Worm (Caenorhabditis elegans): ENCODE results near the gene nprt-1.

DNA sequence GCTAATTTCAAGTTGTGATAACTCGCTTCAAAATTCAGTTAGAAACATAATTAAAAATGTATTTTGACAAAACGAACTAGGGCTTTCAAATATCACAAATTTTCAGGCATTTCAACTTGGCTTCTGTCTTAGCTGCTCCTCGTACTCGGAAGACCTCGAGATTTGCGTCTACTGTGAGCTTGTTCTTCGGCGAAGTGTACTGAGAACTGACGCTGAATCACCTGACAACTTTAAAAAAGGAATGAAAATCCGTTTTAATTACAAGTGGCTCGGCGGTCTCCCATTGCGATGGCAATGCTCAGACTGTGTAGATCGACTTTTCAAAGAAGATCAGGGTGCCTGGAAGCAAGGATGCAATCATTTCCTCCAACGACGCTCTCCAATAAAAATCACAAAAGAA, 39.7 kb downstream of the nprt-1 start, which contains the start of gene clec-85:
- TF ChIP-seq jun-1 (tag; optimal IDR thresholded peaks at IDR 0.05), result no peak
- TF ChIP-seq R02D3.7 (tag; optimal IDR thresholded peaks at IDR 0.05), result no peak
- no peak for TF ChIP-seq pha-4 (tag; optimal IDR thresholded peaks at IDR 0.05)
- no peak for TF ChIP-seq nhr-237 (tag; optimal IDR thresholded peaks at IDR 0.05)
- TF ChIP-seq tbx-2 (tag; optimal IDR thresholded peaks at IDR 0.05), result no peak
- no peak for TF ChIP-seq egl-27 (tag; optimal IDR thresholded peaks at IDR 0.05)

All from whole organism, L3 larva.